Worm (Caenorhabditis elegans) whole organism, early embryonic: ENCODE results near the gene T01D3.6.

Experiments
- F13C5.2 ChIP-seq: sonication (generic microtip); optimal IDR thresholded peaks from 2 replicates; lab custom pipeline; 2017; ENCODE audit warnings: mild to moderate bottlenecking, missing genetic modification characterization, inconsistent platforms, missing compliant biosample characterization
- aly-1 ChIP-seq: sonication (generic microtip); optimal IDR thresholded peaks from 2 replicates; lab custom pipeline; 2016; ENCODE audit warnings: missing genetic modification characterization, missing compliant biosample characterization
- ama-1 ChIP-seq: fragments of 150-350 bp; optimal IDR thresholded peaks from 2 replicates; lab custom pipeline; 2014
- ceh-13 ChIP-seq: fragments of 200-800 bp; sonication (Bioruptor generic); optimal IDR thresholded peaks from 2 replicates; lab custom pipeline; 2018; ENCODE audit warnings: mild to moderate bottlenecking, missing genetic modification characterization, missing compliant biosample characterization
- ceh-36 ChIP-seq: sonication (generic microtip); optimal IDR thresholded peaks from 2 replicates; lab custom pipeline; 2016; ENCODE audit warnings: missing genetic modification characterization, inconsistent platforms, missing compliant biosample characterization
- hmbx-1 ChIP-seq: sonication (generic microtip); optimal IDR thresholded peaks from 2 replicates; lab custom pipeline; 2016; ENCODE audit warnings: mild to moderate bottlenecking, missing genetic modification characterization, missing compliant biosample characterization
- hmg-4 ChIP-seq: fragments of 200-800 bp; sonication (Bioruptor generic); optimal IDR thresholded peaks from 2 replicates; lab custom pipeline; 2018; ENCODE audit warnings: mild to moderate bottlenecking, missing genetic modification characterization, missing compliant biosample characterization
- pes-1 ChIP-seq: fragments of 200-800 bp; sonication (Bioruptor generic); IDR thresholded peaks from 2 replicates; pipeline ENCODE4 v1.3.6; 2022; ENCODE audit warnings: missing genetic modification reagents, missing genetic modification characterization, missing compliant biosample characterization
- scrt-1 ChIP-seq: fragments of 200-800 bp; sonication (Bioruptor generic); IDR thresholded peaks from 2 replicates; pipeline ENCODE4 v1.3.6; 2022; ENCODE audit warnings: missing genetic modification characterization, missing compliant biosample characterization
- tbx-37 ChIP-seq: fragments of 200-800 bp; sonication (Bioruptor generic); conservative IDR thresholded peaks from 2 replicates; pipeline ENCODE4 v1.3.6; 2022; ENCODE audit warnings: missing genetic modification reagents, missing genetic modification characterization, missing compliant biosample characterization
- tra-4 ChIP-seq: sonication (generic microtip); optimal IDR thresholded peaks from 2 replicates; lab custom pipeline; 2017; ENCODE audit warnings: missing genetic modification characterization, missing compliant biosample characterization

- TF ChIP-seq ama-1 (no peak), ceh-36 (tag; lab: Kevin White, UChicago) (no peak), pes-1 (GFP tag; lab: Robert Waterston, UW) (no peak), hmg-4 (no peak), tra-4 (tag; lab: Kevin White, UChicago) (no peak), tbx-37 (GFP tag; lab: Robert Waterston, UW) (no peak), F13C5.2 (tag; lab: Kevin White, UChicago) (no peak), hmbx-1 (no peak), ceh-13 (GFP tag; lab: Kevin White, UChicago) (no peak), scrt-1 (GFP tag; lab: Robert Waterston, UW) (no peak), aly-1 (no peak)
These were observed 26.3 kb upstream of the T01D3.6 start for ce11 chrV:13690276-13690675.
